Worm (Caenorhabditis elegans): ENCODE data around the gene F13A7.14.

- TF ChIP-seq mep-1 (tag; optimal IDR thresholded peaks at IDR 0.05) (no peak), hlh-17 (GFP tag; optimal IDR thresholded peaks at IDR 0.05; ENCODE audit: borderline replicate concordance) (no peak), jun-1 (tag; optimal IDR thresholded peaks at IDR 0.05) (no peak), pag-3 (tag; optimal IDR thresholded peaks at IDR 0.05; ENCODE audit: borderline replicate concordance, insufficient read depth) (no peak), skn-1 (tag; optimal IDR thresholded peaks at IDR 0.05) (no peak), lin-15B (tag; optimal IDR thresholded peaks at IDR 0.05) (no peak)
Measured at ce11 chrV:16419769-16420168, 18.1 kb downstream of the F13A7.14 start, which contains the start of gene F26D2.16.
